Fruit fly (Drosophila melanogaster): ENCODE measurements around the gene Sf3b1.

The Sf3b1 gene

dm6 chr2L:522752-523151, 45.4 kb upstream of the Sf3b1 start (continued):
- no peak for TF ChIP-seq usp (GFP tag; optimal IDR thresholded peaks at IDR 0.05)
- no peak for TF ChIP-seq Mio (GFP tag; optimal IDR thresholded peaks at IDR 0.05)

dm6 chr2L:523165-523835, 44.8 kb upstream of the Sf3b1 start:
- TF ChIP-seq Sp1 (GFP tag; optimal IDR thresholded peaks at IDR 0.05) (peak; percentile 33), Myc (optimal IDR thresholded peaks at IDR 0.05) (no peak), Rel (GFP tag; optimal IDR thresholded peaks at IDR 0.05) (no peak), Rel (tag; optimal IDR thresholded peaks at IDR 0.05) (peak; percentile 47), lola (GFP tag; optimal IDR thresholded peaks at IDR 0.05) (no peak), CG9705 (GFP tag; optimal IDR thresholded peaks at IDR 0.05) (no peak), Dfd (GFP tag; optimal IDR thresholded peaks at IDR 0.05) (no peak), br (GFP tag; optimal IDR thresholded peaks at IDR 0.05) (no peak), dl (GFP tag; optimal IDR thresholded peaks at IDR 0.05; ENCODE audit: insufficient read depth in 1 of 2, partially characterized antibody in 2 of 2) (peak in 1 of 2 experiments; percentile 35), CrebA (GFP tag; optimal IDR thresholded peaks at IDR 0.05; ENCODE audit: borderline replicate concordance) (no peak), Abd-B (GFP tag; optimal IDR thresholded peaks at IDR 0.05) (no peak), Mio (GFP tag; optimal IDR thresholded peaks at IDR 0.05) (no peak), CG32264 (GFP tag; optimal IDR thresholded peaks at IDR 0.05) (peak; percentile 54), dsf (GFP tag; optimal IDR thresholded peaks at IDR 0.05; ENCODE audit: borderline replicate concordance) (no peak), Hr83 (GFP tag; optimal IDR thresholded peaks at IDR 0.05; ENCODE audit: poor library complexity, severe bottlenecking) (peak; percentile 60), Vsx2 (GFP tag; optimal IDR thresholded peaks at IDR 0.05; ENCODE audit: partially characterized antibody) (no peak), HLH106 (tag; optimal IDR thresholded peaks at IDR 0.05) (peak; percentile 9), ey (GFP tag; optimal IDR thresholded peaks at IDR 0.05) (no peak), woc (GFP tag; optimal IDR thresholded peaks at IDR 0.05) (no peak), rgr (GFP tag; optimal IDR thresholded peaks at IDR 0.05) (peak; percentile 30), Jra (GFP tag; optimal IDR thresholded peaks at IDR 0.05) (peak; percentile 78), OdsH (GFP tag; optimal IDR thresholded peaks at IDR 0.05) (no peak), fru (GFP tag; optimal IDR thresholded peaks at IDR 0.05) (peak; percentile 26), pan (optimal IDR thresholded peaks at IDR 0.05) (no peak), brk (GFP tag; optimal IDR thresholded peaks at IDR 0.05) (peak; percentile 65), h (GFP tag; optimal IDR thresholded peaks at IDR 0.05) (peak; percentile 50), GATAd (GFP tag; optimal IDR thresholded peaks at IDR 0.05) (no peak), sage (GFP tag; optimal IDR thresholded peaks at IDR 0.05) (no peak), Hnf4 (GFP tag; optimal IDR thresholded peaks at IDR 0.05) (peak; percentile 8), N (GFP tag; optimal IDR thresholded peaks at IDR 0.05) (no peak), psq (GFP tag; optimal IDR thresholded peaks at IDR 0.05) (peak; percentile 42), Dif (GFP tag; optimal IDR thresholded peaks at IDR 0.05; ENCODE audit: partially characterized antibody) (peak; percentile 55)

- TF ChIP-seq Rel (GFP tag; optimal IDR thresholded peaks at IDR 0.05) (no peak), Rel (tag; optimal IDR thresholded peaks at IDR 0.05) (peak; percentile 35), CG9705 (GFP tag; optimal IDR thresholded peaks at IDR 0.05) (no peak), Vsx2 (GFP tag; optimal IDR thresholded peaks at IDR 0.05; ENCODE audit: partially characterized antibody) (no peak), br (GFP tag; optimal IDR thresholded peaks at IDR 0.05) (no peak), dl (GFP tag; optimal IDR thresholded peaks at IDR 0.05; ENCODE audit: insufficient read depth in 1 of 2, partially characterized antibody in 2 of 2) (peak in 1 of 2 experiments; percentile 22), h (GFP tag; optimal IDR thresholded peaks at IDR 0.05) (no peak), Hnf4 (GFP tag; optimal IDR thresholded peaks at IDR 0.05) (peak; percentile 35), psq (GFP tag; optimal IDR thresholded peaks at IDR 0.05) (peak; percentile 58), OdsH (GFP tag; optimal IDR thresholded peaks at IDR 0.05) (no peak), usp (GFP tag; optimal IDR thresholded peaks at IDR 0.05) (no peak), Abd-B (GFP tag; optimal IDR thresholded peaks at IDR 0.05) (no peak), HLH106 (tag; optimal IDR thresholded peaks at IDR 0.05) (no peak), CrebA (GFP tag; optimal IDR thresholded peaks at IDR 0.05; ENCODE audit: borderline replicate concordance) (no peak), Hr78 (GFP tag; optimal IDR thresholded peaks at IDR 0.05) (no peak), Dfd (GFP tag; optimal IDR thresholded peaks at IDR 0.05) (no peak), brk (GFP tag; optimal IDR thresholded peaks at IDR 0.05) (no peak), dsf (GFP tag; optimal IDR thresholded peaks at IDR 0.05; ENCODE audit: borderline replicate concordance) (no peak), jim (GFP tag; optimal IDR thresholded peaks at IDR 0.05) (no peak), Jra (GFP tag; optimal IDR thresholded peaks at IDR 0.05) (no peak), Dif (GFP tag; optimal IDR thresholded peaks at IDR 0.05; ENCODE audit: partially characterized antibody) (no peak), sv (GFP tag; optimal IDR thresholded peaks at IDR 0.05) (no peak), fru (GFP tag; optimal IDR thresholded peaks at IDR 0.05) (no peak)
These were observed 43.6 kb upstream of the Sf3b1 start for dm6 chr2L:524515-524920.
